Fruit fly (Drosophila melanogaster): ENCODE measurements around the gene CG18787.

The CG18787 gene

DNA sequence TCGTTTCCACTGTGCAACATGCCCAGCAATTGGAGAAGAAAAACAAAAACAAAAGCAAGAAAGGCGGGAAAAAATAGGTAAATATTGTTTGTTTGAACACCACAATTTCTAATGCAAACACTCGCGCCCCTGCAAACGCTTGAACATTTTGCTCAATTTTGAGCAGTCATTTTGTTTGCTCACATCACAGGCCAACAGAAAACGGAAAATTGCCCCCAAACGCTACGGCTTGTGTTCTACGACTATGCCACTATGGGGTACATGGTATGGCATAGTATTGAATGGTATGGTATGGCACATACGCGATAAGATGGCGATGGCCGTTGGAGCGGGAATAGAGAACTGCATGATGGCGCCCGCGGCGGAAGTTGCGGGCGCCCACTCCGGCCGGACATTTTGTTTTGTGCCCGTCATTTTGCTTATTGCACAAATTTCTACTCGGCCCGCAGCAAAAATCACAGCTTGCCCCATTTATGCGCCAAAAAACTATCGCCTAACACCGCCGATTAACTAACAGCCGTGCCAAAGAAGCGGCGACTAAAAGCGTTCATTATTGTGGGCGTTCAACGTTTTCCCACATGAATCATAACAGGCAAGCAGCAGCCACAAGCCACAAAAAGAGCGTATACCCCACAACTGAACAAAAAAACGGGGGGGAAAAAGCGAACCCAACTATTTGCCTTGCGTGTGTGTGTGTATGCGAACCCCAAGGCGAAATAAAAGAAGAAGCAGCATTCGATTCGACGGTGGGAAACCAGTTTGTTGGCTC is 5.3 kb upstream of the CG18787 start (continued):
- TF ChIP-seq emc (GFP tag; optimal IDR thresholded peaks at IDR 0.05) = peak; percentile 35
- no peak for TF ChIP-seq tgo (GFP tag; IDR thresholded peaks at IDR 0.05)
- TF ChIP-seq CG15514 (GFP tag; optimal IDR thresholded peaks at IDR 0.05) = peak; percentile 29
- peak; percentile 45 for TF ChIP-seq CG4854 (GFP tag; optimal IDR thresholded peaks at IDR 0.05)
- TF ChIP-seq her (GFP tag; optimal IDR thresholded peaks at IDR 0.05) = peak; percentile 69
- TF ChIP-seq CG4328 (GFP tag; optimal IDR thresholded peaks at IDR 0.05) = peak; percentile 79
- peak; percentile 52 for TF ChIP-seq D19A (tag; optimal IDR thresholded peaks at IDR 0.05)
- no peak for TF ChIP-seq sc (optimal IDR thresholded peaks at IDR 0.05)
- peak; percentile 85 for TF ChIP-seq sc (GFP tag; optimal IDR thresholded peaks at IDR 0.05)
- TF ChIP-seq Ets65A (GFP tag) = peak; percentile 63
- TF ChIP-seq CG9727 (GFP tag; optimal IDR thresholded peaks at IDR 0.05) = peak; percentile 70
- TF ChIP-seq rib (GFP tag; IDR thresholded peaks at IDR 0.05) = no peak
- no peak for TF ChIP-seq CG11085 (GFP tag; IDR thresholded peaks at IDR 0.05)
- TF ChIP-seq Hmr (GFP tag; optimal IDR thresholded peaks at IDR 0.05) = peak; percentile 78
- peak; percentile 30 for TF ChIP-seq mam (GFP tag; optimal IDR thresholded peaks at IDR 0.05)
- TF ChIP-seq CG10274 (GFP tag; optimal IDR thresholded peaks at IDR 0.05) = peak; percentile 52
- no peak for TF ChIP-seq Hr78 (GFP tag; optimal IDR thresholded peaks at IDR 0.05)
- peak; percentile 20 for TF ChIP-seq trem (tag; optimal IDR thresholded peaks at IDR 0.05)
- TF ChIP-seq Elba2 (GFP tag; optimal IDR thresholded peaks at IDR 0.05) = no peak
- TF ChIP-seq ind (GFP tag; optimal IDR thresholded peaks at IDR 0.05) = no peak
- peak; percentile 36 for TF ChIP-seq bcd (GFP tag; optimal IDR thresholded peaks at IDR 0.05)
- TF ChIP-seq Dll (GFP tag; IDR thresholded peaks at IDR 0.05; ENCODE audit: partially characterized antibody) = no peak
- peak; percentile 96 for TF ChIP-seq CG3838 (GFP tag; optimal IDR thresholded peaks at IDR 0.05)
- TF ChIP-seq CG12391 (tag; optimal IDR thresholded peaks at IDR 0.05) = peak; percentile 65
- peak; percentile 44 for TF ChIP-seq onecut (GFP tag; IDR thresholded peaks at IDR 0.05)
- TF ChIP-seq BtbVII (GFP tag; optimal IDR thresholded peaks at IDR 0.05) = peak; percentile 74
- TF ChIP-seq CG17361 (GFP tag; IDR thresholded peaks at IDR 0.05) = no peak
- TF ChIP-seq caup (GFP tag; optimal IDR thresholded peaks at IDR 0.05; ENCODE audit: severe bottlenecking) = peak; percentile 74
- no peak for TF ChIP-seq CG3163 (GFP tag; optimal IDR thresholded peaks at IDR 0.05)
- no peak for TF ChIP-seq row (GFP tag; IDR thresholded peaks at IDR 0.05)
- TF ChIP-seq C15 (GFP tag; IDR thresholded peaks at IDR 0.05) = no peak
- no peak for TF ChIP-seq Chrac-16 (GFP tag; optimal IDR thresholded peaks at IDR 0.05)
- TF ChIP-seq chn (GFP tag; optimal IDR thresholded peaks at IDR 0.05) = peak; percentile 30
- peak; percentile 40 for TF ChIP-seq CG8359 (GFP tag; optimal IDR thresholded peaks at IDR 0.05; ENCODE audit: borderline replicate concordance)
- no peak for TF ChIP-seq Ssrp (tag; optimal IDR thresholded peaks at IDR 0.05)
- TF ChIP-seq NFAT (GFP tag; IDR thresholded peaks at IDR 0.05) = no peak
- TF ChIP-seq lbe (GFP tag; optimal IDR thresholded peaks at IDR 0.05) = no peak
- TF ChIP-seq CG1792 (GFP tag; optimal IDR thresholded peaks at IDR 0.05) = peak; percentile 15
- TF ChIP-seq CG13287 (GFP tag; IDR thresholded peaks at IDR 0.05; ENCODE audit: partially characterized antibody) = no peak
- TF ChIP-seq ssp (GFP tag; IDR thresholded peaks at IDR 0.05) = no peak
- no peak for TF ChIP-seq sob (GFP tag; IDR thresholded peaks at IDR 0.05)
- TF ChIP-seq CG11093 (GFP tag; IDR thresholded peaks at IDR 0.05) = no peak
- no peak for TF ChIP-seq wor (GFP tag; IDR thresholded peaks at IDR 0.05)
- TF ChIP-seq Atf-2 (GFP tag; optimal IDR thresholded peaks at IDR 0.05) = peak; percentile 5
- peak; percentile 46 to 55 for TF ChIP-seq Pdp1 (GFP tag; optimal IDR thresholded peaks at IDR 0.05)
- TF ChIP-seq Awh (GFP tag; IDR thresholded peaks at IDR 0.05) = no peak
- TF ChIP-seq Hsf (GFP tag; optimal IDR thresholded peaks at IDR 0.05) = no peak
- peak; percentile 22 for TF ChIP-seq CG7839 (tag; optimal IDR thresholded peaks at IDR 0.05)
- peak; percentile 73 for TF ChIP-seq CG2678 (tag; optimal IDR thresholded peaks at IDR 0.05)
- peak; percentile 66 for TF ChIP-seq gsb-n (tag; optimal IDR thresholded peaks at IDR 0.05)

Data from whole organism, embryonic.